Worm (Caenorhabditis elegans): Measurements from ENCODE around the gene pdr-1.

Gene pdr-1

ce11 chrIII:13771145-13771544, at the start of gene pdr-1, which contains the start of gene cyk-4:
TSS of gene pdr-1 (plus strand) at chrIII:13771513.
TSS of gene cyk-4 (minus strand) at chrIII:13771224.
- TF ChIP-seq C34B4.2 (tag; optimal IDR thresholded peaks at IDR 0.05) (no peak), skn-1 (tag; optimal IDR thresholded peaks at IDR 0.05) (peak; percentile 75), lin-15B (tag; optimal IDR thresholded peaks at IDR 0.05) (peak; percentile 83), tbx-2 (tag; optimal IDR thresholded peaks at IDR 0.05) (peak; percentile 54), nhr-20 (tag; optimal IDR thresholded peaks at IDR 0.05) (peak; percentile 49), elt-2 (tag; optimal IDR thresholded peaks at IDR 0.05) (no peak), nhr-19 (GFP tag; conservative IDR thresholded peaks at IDR 0.05) (0 out of 2 replicates have a peak, but pooled peaks have one; percentile 37), ceh-63 (GFP tag; optimal IDR thresholded peaks at IDR 0.05) (no peak), ceh-82 (tag; optimal IDR thresholded peaks at IDR 0.05) (peak; percentile 41 to 85 (median 50)), efl-1 (optimal IDR thresholded peaks at IDR 0.05) (peak; percentile 73 to 88), efl-1 (GFP tag; optimal IDR thresholded peaks at IDR 0.05 in 1 of 2) (peak; percentile 88 to 98), zag-1 (tag; optimal IDR thresholded peaks at IDR 0.05) (no peak), aly-2 (tag; optimal IDR thresholded peaks at IDR 0.05) (no peak), snu-23 (GFP tag; optimal IDR thresholded peaks at IDR 0.05) (peak; percentile 67), egl-13 (tag; optimal IDR thresholded peaks at IDR 0.05) (no peak), lsy-2 (tag; optimal IDR thresholded peaks at IDR 0.05) (peak; percentile 58 to 86), xbp-1 (tag; optimal IDR thresholded peaks at IDR 0.05) (peak; percentile 30), nhr-90 (tag; optimal IDR thresholded peaks at IDR 0.05; ENCODE audit: poor library complexity) (peak; percentile 19), C16A3.4 (tag; optimal IDR thresholded peaks at IDR 0.05) (peak; percentile 75), lin-13 (GFP tag; optimal IDR thresholded peaks at IDR 0.05) (peak; percentile 13), rnt-1 (tag; optimal IDR thresholded peaks at IDR 0.05) (peak; percentile 68), lin-35 (GFP tag; optimal IDR thresholded peaks at IDR 0.05) (peak; percentile 87 to 94), nhr-77 (tag; optimal IDR thresholded peaks at IDR 0.05) (peak; percentile 16), nhr-237 (tag; optimal IDR thresholded peaks at IDR 0.05) (no peak), F16B12.6 (tag; optimal IDR thresholded peaks at IDR 0.05) (peak; percentile 43), fkh-8 (tag; optimal IDR thresholded peaks at IDR 0.05) (peak; percentile 60), isw-1 (GFP tag; IDR thresholded peaks at IDR 0.05) (peak; percentile 46), elt-3 (tag; optimal IDR thresholded peaks at IDR 0.05) (peak in 1 of 6 experiments; percentile 65), mdl-1 (tag; optimal IDR thresholded peaks at IDR 0.05) (peak in 1 of 2 experiments; percentile 53), dpl-1 (GFP tag; optimal IDR thresholded peaks at IDR 0.05) (peak; percentile 79 to 88 (median 82)), fos-1 (tag; optimal IDR thresholded peaks at IDR 0.05) (peak; percentile 30)

DNA sequence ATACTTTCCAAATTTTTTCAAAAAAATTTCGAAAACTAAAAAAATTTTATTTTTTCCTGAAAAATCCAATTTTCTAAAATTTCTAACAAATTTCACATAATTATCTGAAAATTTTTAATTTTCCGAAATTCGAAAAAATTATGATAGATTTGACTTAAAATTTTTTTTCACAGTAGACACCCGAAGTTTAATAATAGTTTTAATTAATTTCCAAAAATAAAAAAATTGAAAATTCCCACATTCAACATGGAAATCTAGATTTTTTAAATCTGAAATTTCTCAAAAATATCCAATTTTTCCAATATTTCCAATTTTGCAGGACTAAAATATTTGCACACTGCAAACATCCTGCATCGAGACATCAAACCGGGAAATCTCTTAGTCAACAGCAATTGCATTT, 49.4 kb upstream of the pdr-1 start:
- TF ChIP-seq snpc-4 (tag; optimal IDR thresholded peaks at IDR 0.05) (no peak), egl-27 (tag; optimal IDR thresholded peaks at IDR 0.05) (no peak), efl-1 (optimal IDR thresholded peaks at IDR 0.05) (no peak), efl-1 (GFP tag; optimal IDR thresholded peaks at IDR 0.05 in 1 of 2) (peak in 1 of 2 experiments; percentile 6), skn-1 (tag; optimal IDR thresholded peaks at IDR 0.05) (no peak)

ce11 chrIII:13722387-13723122, 48.8 kb upstream of the pdr-1 start:
- TF ChIP-seq nhr-237 (tag; optimal IDR thresholded peaks at IDR 0.05) (no peak), isw-1 (GFP tag; IDR thresholded peaks at IDR 0.05) (no peak), blmp-1 (tag; optimal IDR thresholded peaks at IDR 0.05) (no peak), aly-2 (tag; optimal IDR thresholded peaks at IDR 0.05) (no peak), fkh-4 (tag; optimal IDR thresholded peaks at IDR 0.05; ENCODE audit: borderline replicate concordance) (peak; percentile 46), nhr-11 (tag; optimal IDR thresholded peaks at IDR 0.05) (no peak), efl-1 (optimal IDR thresholded peaks at IDR 0.05) (no peak), efl-1 (GFP tag; optimal IDR thresholded peaks at IDR 0.05 in 1 of 2) (peak in 1 of 2 experiments; percentile 83), skn-1 (tag; optimal IDR thresholded peaks at IDR 0.05) (no peak), lin-15B (tag; optimal IDR thresholded peaks at IDR 0.05) (no peak), mab-9 (GFP tag; IDR thresholded peaks at IDR 0.05) (no peak), C16A3.4 (tag; optimal IDR thresholded peaks at IDR 0.05) (no peak), hpl-2 (GFP tag; optimal IDR thresholded peaks at IDR 0.05) (no peak), nhr-84 (tag; optimal IDR thresholded peaks at IDR 0.05) (no peak), xbp-1 (tag; optimal IDR thresholded peaks at IDR 0.05) (no peak), dsc-1 (tag; optimal IDR thresholded peaks at IDR 0.05) (peak; percentile 87), lin-14 (GFP tag; optimal IDR thresholded peaks at IDR 0.05) (no peak), nhr-71 (tag; optimal IDR thresholded peaks at IDR 0.05) (no peak), sup-37 (GFP tag; optimal IDR thresholded peaks at IDR 0.05) (no peak), unc-130 (tag; optimal IDR thresholded peaks at IDR 0.05) (no peak), zag-1 (tag; optimal IDR thresholded peaks at IDR 0.05) (no peak), swsn-7 (tag; optimal IDR thresholded peaks at IDR 0.05) (no peak), ceh-82 (tag; optimal IDR thresholded peaks at IDR 0.05) (no peak), lin-35 (GFP tag; optimal IDR thresholded peaks at IDR 0.05) (no peak), nhr-85 (tag) (peak; percentile 50)

Measured in whole organism, L1 larva.